Worm (Caenorhabditis elegans) whole organism, L2 larva: ENCODE results near the gene tbc-14.

Source experiments
- C34F6.9 ChIP-seq: fragments of 150-350 bp; optimal IDR thresholded peaks from 2 replicates; lab custom pipeline; 2014; ENCODE audit warnings: missing biosample characterization, missing genetic modification characterization
- F13H6.1 ChIP-seq: sonication (generic microtip); optimal IDR thresholded peaks from 2 replicates; lab custom pipeline; 2016; ENCODE audit warnings: missing genetic modification characterization, missing compliant biosample characterization
- R02D3.7 ChIP-seq: fragments of 150-350 bp; optimal IDR thresholded peaks from 2 replicates; lab custom pipeline; 2014; ENCODE audit warnings: missing biosample characterization, missing genetic modification characterization
- Y55F3AM.14 ChIP-seq: fragments of 200-800 bp; sonication (Bioruptor generic); optimal IDR thresholded peaks from 2 replicates; lab custom pipeline; 2018; ENCODE audit warnings: mild to moderate bottlenecking, missing genetic modification characterization, missing compliant biosample characterization
- ZK546.5 ChIP-seq: sonication (generic microtip); optimal IDR thresholded peaks from 2 replicates; lab custom pipeline; 2017; ENCODE audit warnings: missing biosample characterization, missing genetic modification characterization
- alr-1 ChIP-seq: fragments of 150-350 bp; optimal IDR thresholded peaks from 2 replicates; lab custom pipeline; 2014; ENCODE audit warnings: missing biosample characterization, missing genetic modification characterization
- aly-2 ChIP-seq: fragments of 150-350 bp; optimal IDR thresholded peaks from 2 replicates; lab custom pipeline; 2014; ENCODE audit warnings: missing biosample characterization, missing genetic modification characterization
- ama-1 ChIP-seq: fragments of 150-350 bp; optimal IDR thresholded peaks from 2 replicates; lab custom pipeline; 2018; ENCODE audit warnings: inconsistent platforms
- blmp-1 ChIP-seq: sonication (generic microtip); optimal IDR thresholded peaks from 2 replicates; lab custom pipeline; 2017; ENCODE audit warnings: missing genetic modification characterization, mild to moderate bottlenecking, missing compliant biosample characterization, antibody characterized with exemption, moderate library complexity; ENCODE audit not compliant: insufficient read depth
- ceh-16 ChIP-seq: fragments of 150-350 bp; optimal IDR thresholded peaks from 2 replicates; lab custom pipeline; 2014; ENCODE audit warnings: missing biosample characterization, missing genetic modification characterization
- ceh-82 ChIP-seq: fragments of 150-350 bp; optimal IDR thresholded peaks from 2 replicates; lab custom pipeline; 2014; ENCODE audit warnings: missing biosample characterization, missing genetic modification characterization
- crh-2 ChIP-seq: sonication (generic microtip); optimal IDR thresholded peaks from 2 replicates; lab custom pipeline; 2017; ENCODE audit warnings: missing biosample characterization, missing genetic modification characterization
- dmd-4 ChIP-seq: sonication (generic microtip); optimal IDR thresholded peaks from 2 replicates; lab custom pipeline; 2017; ENCODE audit warnings: missing biosample characterization, missing genetic modification characterization
- egl-27 ChIP-seq: sonication (generic microtip); optimal IDR thresholded peaks from 3 replicates; lab custom pipeline; 2017; ENCODE audit warnings: missing biosample characterization, missing genetic modification reagents, missing genetic modification characterization
- elt-1 ChIP-seq: fragments of 150-350 bp; optimal IDR thresholded peaks from 2 replicates; lab custom pipeline; 2014; ENCODE audit warnings: missing biosample characterization, missing genetic modification characterization
- elt-3 ChIP-seq: sonication (generic microtip); optimal IDR thresholded peaks from 2 replicates; lab custom pipeline; 2017; ENCODE audit warnings: missing biosample characterization, missing genetic modification characterization
- fos-1 ChIP-seq: fragments of 150-350 bp; optimal IDR thresholded peaks from 2 replicates; lab custom pipeline; 2014; ENCODE audit warnings: missing biosample characterization, missing genetic modification characterization
- gmeb-1 ChIP-seq: fragments of 150-350 bp; optimal IDR thresholded peaks from 2 replicates; lab custom pipeline; 2014; ENCODE audit warnings: missing biosample characterization, missing genetic modification characterization
- lin-11 ChIP-seq: fragments of 150-350 bp; sonication (generic microtip); optimal IDR thresholded peaks from 2 replicates; lab custom pipeline; 2014; ENCODE audit warnings: missing biosample characterization, missing genetic modification characterization, inconsistent platforms, mixed read lengths
- lin-13 ChIP-seq: fragments of 150-350 bp; optimal IDR thresholded peaks from 2 replicates; lab custom pipeline; 2014; ENCODE audit warnings: missing biosample characterization, missing genetic modification reagents, missing genetic modification characterization
- lin-39 ChIP-seq: fragments of 150-350 bp; optimal IDR thresholded peaks from 2 replicates; lab custom pipeline; 2014; ENCODE audit warnings: missing biosample characterization, missing genetic modification reagents, missing genetic modification characterization
- lsy-2 ChIP-seq, 2 experiments: fragments of 150-350 bp in 1 of 2; sonication (generic microtip) in 1 of 2; optimal IDR thresholded peaks; 2 replicates each; lab custom pipeline; 2014 to 2017; ENCODE audit warnings: missing biosample characterization in 2 of 2, missing genetic modification characterization in 2 of 2
- mab-5 ChIP-seq: fragments of 150-350 bp; optimal IDR thresholded peaks from 2 replicates; lab custom pipeline; 2014; ENCODE audit warnings: missing biosample characterization, missing genetic modification characterization
- mbf-1 ChIP-seq: sonication (generic microtip); optimal IDR thresholded peaks from 2 replicates; lab custom pipeline; 2017; ENCODE audit warnings: missing biosample characterization, missing genetic modification characterization
- mdl-1 ChIP-seq, 2 experiments: fragments of 150-350 bp in 1 of 2; sonication (generic microtip) in 1 of 2; optimal IDR thresholded peaks; 2 replicates each; lab custom pipeline; 2017; ENCODE audit warnings: missing biosample characterization in 2 of 2, missing genetic modification characterization in 2 of 2
- nhr-10 ChIP-seq: sonication (generic microtip); optimal IDR thresholded peaks from 2 replicates; lab custom pipeline; 2017; ENCODE audit warnings: missing biosample characterization, missing genetic modification characterization
- nhr-11 ChIP-seq: fragments of 150-350 bp; optimal IDR thresholded peaks from 2 replicates; lab custom pipeline; 2014; ENCODE audit warnings: missing biosample characterization, missing genetic modification characterization
- nhr-12 ChIP-seq: fragments of 150-350 bp; optimal IDR thresholded peaks from 2 replicates; lab custom pipeline; 2014; ENCODE audit warnings: missing biosample characterization, missing genetic modification characterization
- nhr-129 ChIP-seq: fragments of 150-350 bp; optimal IDR thresholded peaks from 2 replicates; lab custom pipeline; 2014; ENCODE audit warnings: missing biosample characterization, missing genetic modification characterization
- nhr-21 ChIP-seq: fragments of 150-350 bp; optimal IDR thresholded peaks from 2 replicates; lab custom pipeline; 2014; ENCODE audit warnings: missing biosample characterization, missing genetic modification characterization
- nhr-23 ChIP-seq: fragments of 150-350 bp; optimal IDR thresholded peaks from 2 replicates; lab custom pipeline; 2014; ENCODE audit warnings: missing biosample characterization, missing genetic modification reagents, missing genetic modification characterization
- nhr-237 ChIP-seq: fragments of 150-350 bp; optimal IDR thresholded peaks from 2 replicates; lab custom pipeline; 2014; ENCODE audit warnings: missing biosample characterization, missing genetic modification characterization
- nhr-25 ChIP-seq: fragments of 150-350 bp; sonication (generic microtip); optimal IDR thresholded peaks from 3 replicates; lab custom pipeline; 2014; ENCODE audit warnings: missing biosample characterization, missing genetic modification characterization
- nhr-6 ChIP-seq: fragments of 150-350 bp; optimal IDR thresholded peaks from 2 replicates; lab custom pipeline; 2014; ENCODE audit warnings: missing biosample characterization, missing genetic modification characterization
- nhr-77 ChIP-seq: fragments of 150-350 bp; optimal IDR thresholded peaks from 2 replicates; lab custom pipeline; 2014; ENCODE audit warnings: missing biosample characterization, missing genetic modification characterization
- peb-1 ChIP-seq: fragments of 150-350 bp; optimal IDR thresholded peaks from 2 replicates; lab custom pipeline; 2014; ENCODE audit warnings: missing biosample characterization, missing genetic modification characterization
- sem-4 ChIP-seq: fragments of 150-350 bp; optimal IDR thresholded peaks from 2 replicates; lab custom pipeline; 2014; ENCODE audit warnings: missing biosample characterization, missing genetic modification reagents, missing genetic modification characterization
- skn-1 ChIP-seq: sonication (generic microtip); optimal IDR thresholded peaks from 2 replicates; lab custom pipeline; 2017; ENCODE audit warnings: missing biosample characterization, missing genetic modification characterization
- sma-3 ChIP-seq: sonication (generic microtip); optimal IDR thresholded peaks from 2 replicates; lab custom pipeline; 2016; ENCODE audit warnings: missing genetic modification reagents, missing genetic modification characterization, missing compliant biosample characterization
- sma-9 ChIP-seq, 2 experiments: fragments of 150-350 bp in 1 of 2; sonication (generic microtip) in 1 of 2; optimal IDR thresholded peaks; 2 replicates each; lab custom pipeline; 2014 to 2016; ENCODE audit warnings: missing genetic modification characterization in 2 of 2, mild to moderate bottlenecking in 1 of 2, missing biosample characterization in 1 of 2, missing compliant biosample characterization in 1 of 2, missing genetic modification reagents in 1 of 2, moderate library complexity in 1 of 2
- snpc-4 ChIP-seq: fragments of 150-350 bp; optimal IDR thresholded peaks from 2 replicates; lab custom pipeline; 2014; ENCODE audit warnings: missing biosample characterization, missing genetic modification characterization
- unc-39 ChIP-seq: fragments of 150-350 bp; optimal IDR thresholded peaks from 2 replicates; lab custom pipeline; 2014; ENCODE audit warnings: missing biosample characterization, missing genetic modification characterization
- unc-55 ChIP-seq: fragments of 150-350 bp; sonication (generic microtip); optimal IDR thresholded peaks from 3 replicates; lab custom pipeline; 2014; ENCODE audit warnings: missing biosample characterization, missing genetic modification reagents, missing genetic modification characterization
- unc-62 ChIP-seq: fragments of 150-350 bp; optimal IDR thresholded peaks from 2 replicates; lab custom pipeline; 2014; ENCODE audit warnings: missing biosample characterization, missing genetic modification reagents, missing genetic modification characterization
- zag-1 ChIP-seq: fragments of 150-350 bp; optimal IDR thresholded peaks from 2 replicates; lab custom pipeline; 2014; ENCODE audit warnings: missing biosample characterization, missing genetic modification characterization
- ztf-1 ChIP-seq: fragments of 200-800 bp; sonication (Bioruptor generic); conservative IDR thresholded peaks from 2 replicates; pipeline ENCODE4 v1.3.6; 2022; ENCODE audit warnings: missing genetic modification characterization, missing compliant biosample characterization
- ztf-11 ChIP-seq: sonication (generic microtip); optimal IDR thresholded peaks from 2 replicates; lab custom pipeline; 2017; ENCODE audit warnings: missing biosample characterization, missing genetic modification characterization
- ztf-4 ChIP-seq: fragments of 150-350 bp; optimal IDR thresholded peaks from 2 replicates; lab custom pipeline; 2014; ENCODE audit warnings: missing biosample characterization, missing genetic modification characterization

tbc-14 gene

ce11 chrII:13461604-13462375 is 14.4 kb upstream of the tbc-14 start (continued):
- peak in 1 of 2 experiments; percentile 42 for TF ChIP-seq lsy-2 (tag; optimal IDR thresholded peaks at IDR 0.05; lab: Kevin White, UChicago)
- TF ChIP-seq unc-62 (GFP tag; lab: Kevin White, UChicago) = no peak
- TF ChIP-seq lin-39 (tag; lab: Kevin White, UChicago) = no peak
- TF ChIP-seq nhr-6 (tag; lab: Kevin White, UChicago) = peak; percentile 71

DNA sequence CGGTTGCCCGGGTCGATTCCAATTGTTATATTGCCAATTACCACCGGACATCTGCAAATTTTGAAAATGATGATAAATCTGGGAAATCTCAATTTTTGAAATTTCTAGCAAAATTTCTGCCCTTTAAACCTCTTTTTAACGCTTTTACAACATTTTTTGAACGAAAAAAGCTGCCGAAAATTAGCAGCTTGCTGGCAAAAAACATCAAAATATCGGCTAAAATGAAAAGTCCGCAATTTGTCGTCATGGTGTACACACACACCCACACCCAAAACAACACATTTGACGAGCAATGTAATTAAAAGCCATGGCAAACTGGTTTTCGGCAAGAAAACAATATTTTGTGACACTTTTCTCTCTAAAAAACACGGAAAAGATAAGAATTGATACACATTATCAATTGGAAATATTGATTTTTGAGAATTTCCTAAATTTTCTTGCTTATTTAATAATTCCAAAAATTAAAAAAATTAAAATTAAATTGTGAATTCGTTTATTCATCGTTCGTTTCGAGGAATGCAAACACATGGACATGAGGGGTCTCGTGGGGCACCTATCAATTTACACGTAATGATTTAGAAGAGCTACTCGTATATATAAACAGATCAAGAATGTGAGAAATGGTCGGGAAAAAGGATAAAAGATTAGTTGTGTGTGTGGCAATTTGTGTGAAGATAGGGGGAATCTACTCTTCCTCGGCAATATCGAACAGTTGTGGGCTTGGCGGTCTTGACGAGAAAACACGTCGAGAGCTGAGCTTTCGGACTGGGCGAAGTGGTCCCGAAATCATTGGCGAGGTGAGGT is 13.4 kb upstream of the tbc-14 start, which contains the start of gene pqn-27:
Gene pqn-27 (minus strand): TSS at position 51 of the 804 bp plus-strand sequence.
- TF ChIP-seq lin-11 (tag; lab: Kevin White, UChicago) (no peak), lin-13 (peak; percentile 77), peb-1 (tag; lab: Kevin White, UChicago) (no peak), sma-3 (peak; percentile 85), ama-1 (lab: Kevin White, UChicago) (peak; percentile 96), nhr-21 (tag; lab: Kevin White, UChicago) (peak; percentile 89), zag-1 (no peak), egl-27 (no peak), lin-39 (tag; lab: Kevin White, UChicago) (no peak), ceh-82 (no peak), dmd-4 (no peak), nhr-237 (no peak), ceh-16 (tag; lab: Kevin White, UChicago) (no peak), Y55F3AM.14 (peak; percentile 80), elt-3 (tag; lab: Kevin White, UChicago) (no peak), snpc-4 (tag; lab: Kevin White, UChicago) (no peak), fos-1 (tag; lab: Kevin White, UChicago) (peak; percentile 28), sem-4 (peak; percentile 59), nhr-77 (no peak), unc-39 (tag; lab: Kevin White, UChicago) (no peak), sma-9 (GFP tag; optimal IDR thresholded peaks at IDR 0.05; lab: Kevin White, UChicago) (peak; percentile 75), sma-9 (tag; optimal IDR thresholded peaks at IDR 0.05; lab: Kevin White, UChicago) (no peak), nhr-6 (tag; lab: Kevin White, UChicago) (peak; percentile 84), nhr-12 (peak; percentile 12), ztf-1 (GFP tag; lab: Robert Waterston, UW) (no peak), nhr-25 (tag; lab: Kevin White, UChicago) (peak; percentile 89), gmeb-1 (tag; lab: Kevin White, UChicago) (peak; percentile 69), ZK546.5 (tag; lab: Kevin White, UChicago) (no peak), unc-55 (GFP tag; lab: Kevin White, UChicago) (peak; percentile 42), unc-62 (GFP tag; lab: Kevin White, UChicago) (peak; percentile 32), mab-5 (tag; lab: Kevin White, UChicago) (no peak), lsy-2 (tag; optimal IDR thresholded peaks at IDR 0.05; lab: Kevin White, UChicago) (peak; percentile 58 to 83), R02D3.7 (tag; lab: Kevin White, UChicago) (no peak), C34F6.9 (tag; lab: Kevin White, UChicago) (peak; percentile 57), crh-2 (tag; lab: Kevin White, UChicago) (peak; percentile 89), alr-1 (tag; lab: Kevin White, UChicago) (no peak), nhr-129 (peak; percentile 60), skn-1 (tag; lab: Kevin White, UChicago) (peak; percentile 70), blmp-1 (tag; lab: Kevin White, UChicago) (peak; percentile 60), nhr-10 (no peak), nhr-23 (tag; lab: Kevin White, UChicago) (no peak), mdl-1 (tag; optimal IDR thresholded peaks at IDR 0.05; lab: Kevin White, UChicago) (no peak), elt-1 (tag; lab: Kevin White, UChicago) (no peak), F13H6.1 (tag; lab: Kevin White, UChicago) (peak; percentile 75), mbf-1 (tag; lab: Kevin White, UChicago) (no peak), nhr-11 (tag; lab: Kevin White, UChicago) (no peak), aly-2 (no peak), ztf-11 (tag; lab: Kevin White, UChicago) (no peak), ztf-4 (tag; lab: Kevin White, UChicago) (peak; percentile 91)
